Worm (Caenorhabditis elegans) whole organism, late embryonic: Measurements from ENCODE around the gene dct-1.

ENCODE experiments used
- K09A11.1 ChIP-seq: sonication (generic microtip); optimal IDR thresholded peaks from 2 replicates; lab custom pipeline; 2017; ENCODE audit warnings: antibody characterized with exemption, mild to moderate bottlenecking, missing genetic modification characterization, missing compliant biosample characterization; ENCODE audit not compliant: insufficient read depth
- T23F11.4 ChIP-seq: fragments of 200-800 bp; sonication (Bioruptor generic); optimal IDR thresholded peaks from 2 replicates; lab custom pipeline; 2018; ENCODE audit warnings: mild to moderate bottlenecking, missing genetic modification characterization, missing compliant biosample characterization
- ceh-14 ChIP-seq: sonication (generic microtip); optimal IDR thresholded peaks from 2 replicates; lab custom pipeline; 2016; ENCODE audit warnings: missing genotype, missing genetic modification characterization, missing compliant biosample characterization
- elt-2 ChIP-seq: sonication (generic microtip); optimal IDR thresholded peaks from 2 replicates; lab custom pipeline; 2016; ENCODE audit warnings: missing genetic modification reagents, missing genetic modification characterization, missing compliant biosample characterization
- ets-4 ChIP-seq: sonication (generic microtip); optimal IDR thresholded peaks from 2 replicates; lab custom pipeline; 2016; ENCODE audit warnings: missing genetic modification characterization, missing compliant biosample characterization
- fkh-6 ChIP-seq: sonication (generic microtip); optimal IDR thresholded peaks from 2 replicates; lab custom pipeline; 2016; ENCODE audit warnings: missing genetic modification characterization, missing compliant biosample characterization
- hlh-30 ChIP-seq: sonication (generic microtip); optimal IDR thresholded peaks from 2 replicates; lab custom pipeline; 2017; ENCODE audit warnings: antibody characterized with exemption, missing genetic modification characterization, missing compliant biosample characterization; ENCODE audit not compliant: insufficient read depth
- lin-11 ChIP-seq: fragments of 200-800 bp; sonication (Bioruptor generic); optimal IDR thresholded peaks from 2 replicates; lab custom pipeline; 2018; ENCODE audit warnings: mild to moderate bottlenecking, missing genetic modification characterization, missing compliant biosample characterization
- nhr-11 ChIP-seq: fragments of 150-350 bp; optimal IDR thresholded peaks from 2 replicates; lab custom pipeline; 2014; ENCODE audit warnings: missing biosample characterization, missing genetic modification characterization
- ttx-3 ChIP-seq: sonication (generic microtip); optimal IDR thresholded peaks from 2 replicates; lab custom pipeline; 2016; ENCODE audit warnings: missing genetic modification reagents, missing genetic modification characterization, missing compliant biosample characterization

ce11 chrX:7932453-7932852, 21.7 kb upstream of the dct-1 start:
- TF ChIP-seq hlh-30 (tag; lab: Kevin White, UChicago): no peak
- no peak for TF ChIP-seq K09A11.1 (tag; lab: Kevin White, UChicago)
- no peak for TF ChIP-seq ets-4 (tag; lab: Kevin White, UChicago)
- TF ChIP-seq fkh-6 (tag; lab: Kevin White, UChicago): no peak
- TF ChIP-seq elt-2 (tag; lab: Kevin White, UChicago): no peak
- TF ChIP-seq lin-11 (tag; lab: Kevin White, UChicago): no peak
- TF ChIP-seq nhr-11: no peak
- TF ChIP-seq T23F11.4 (GFP tag; lab: Kevin White, UChicago): no peak
- TF ChIP-seq ceh-14 (tag; lab: Kevin White, UChicago): no peak
- no peak for TF ChIP-seq ttx-3 (tag; lab: Kevin White, UChicago)
